Worm (Caenorhabditis elegans) whole organism, L4 larva: ENCODE data around the gene glr-6.

Experiments used
- nhr-25 ChIP-seq: sonication (generic microtip); optimal IDR thresholded peaks from 2 replicates; lab custom pipeline; 2017; ENCODE audit warnings: missing genetic modification characterization, mild to moderate bottlenecking, missing compliant biosample characterization, antibody characterized with exemption, moderate library complexity, borderline replicate concordance; ENCODE audit not compliant: insufficient read depth
- pqm-1 ChIP-seq: sonication (generic microtip); optimal IDR thresholded peaks from 2 replicates; lab custom pipeline; 2017; ENCODE audit warnings: missing biosample characterization, missing genetic modification characterization

- TF ChIP-seq pqm-1 (tag; lab: Kevin White, UChicago) (no peak), nhr-25 (tag; lab: Kevin White, UChicago) (no peak)
These were observed 4.4 kb downstream of the glr-6 start, which contains the start of gene F41B4.3 for ce11 chrX:6836065-6836527.
